Worm (Caenorhabditis elegans) whole organism, L1 larva: Measurements from ENCODE around the gene T28D9.4.

Experiments used
- jun-1 ChIP-seq: fragments of 150-350 bp; optimal IDR thresholded peaks from 2 replicates; lab custom pipeline; 2014; ENCODE audit warnings: missing biosample characterization, missing genetic modification reagents, missing genetic modification characterization
- swsn-7 ChIP-seq: sonication (generic microtip); optimal IDR thresholded peaks from 2 replicates; lab custom pipeline; 2016; ENCODE audit warnings: missing genetic modification characterization, missing compliant biosample characterization

ce11 chrII:6453341-6453806, 23.4 kb upstream of the T28D9.4 start, which contains the start of gene atg-16.2:
- TF ChIP-seq jun-1 (tag; lab: Kevin White, UChicago) (no peak), swsn-7 (peak; percentile 55)
